Worm (Caenorhabditis elegans) whole organism, midembryonic: Measurements from ENCODE around the gene tam-1.

Source experiments
- T22C8.4 ChIP-seq: fragments of 200-800 bp; sonication (Bioruptor generic); IDR thresholded peaks from 2 replicates; pipeline ENCODE4 v1.3.6; 2022; ENCODE audit warnings: missing genetic modification characterization, missing compliant biosample characterization
- cog-1 ChIP-seq: sonication (generic microtip); optimal IDR thresholded peaks from 2 replicates; lab custom pipeline; 2016; ENCODE audit warnings: missing genetic modification characterization, missing compliant biosample characterization
- flt-1 ChIP-seq: fragments of 200-800 bp; sonication (Bioruptor generic); IDR thresholded peaks from 2 replicates; pipeline ENCODE4 v1.3.6; 2022; ENCODE audit warnings: missing genetic modification characterization, missing compliant biosample characterization
- klf-2 ChIP-seq: fragments of 200-800 bp; sonication (Bioruptor generic); conservative IDR thresholded peaks from 2 replicates; pipeline ENCODE4 v1.3.6; 2022; ENCODE audit warnings: missing genetic modification reagents, missing genetic modification characterization, missing compliant biosample characterization
- med-1 ChIP-seq: sonication (generic microtip); optimal IDR thresholded peaks from 2 replicates; lab custom pipeline; 2017; ENCODE audit warnings: missing genetic modification characterization, mild to moderate bottlenecking, missing compliant biosample characterization, antibody characterized with exemption, missing genetic modification reagents; ENCODE audit not compliant: insufficient read depth
- ref-1 ChIP-seq: fragments of 200-800 bp; sonication (Bioruptor generic); conservative IDR thresholded peaks from 2 replicates; pipeline ENCODE4 v1.3.6; 2022; ENCODE audit warnings: missing genetic modification reagents, missing genetic modification characterization, missing compliant biosample characterization
- tab-1 ChIP-seq: fragments of 200-800 bp; sonication (Bioruptor generic); IDR thresholded peaks from 2 replicates; pipeline ENCODE4 v1.3.6; 2022; ENCODE audit warnings: missing genetic modification characterization, missing compliant biosample characterization
- ztf-23 ChIP-seq: fragments of 200-800 bp; sonication (Bioruptor generic); IDR thresholded peaks from 2 replicates; pipeline ENCODE4 v1.3.6; 2022; ENCODE audit warnings: missing genetic modification reagents, missing genetic modification characterization, missing compliant biosample characterization
- ztf-29 ChIP-seq: fragments of 200-800 bp; sonication (Bioruptor generic); IDR thresholded peaks from 2 replicates; pipeline ENCODE4 v1.3.6; 2022; ENCODE audit warnings: missing genetic modification reagents, missing genetic modification characterization, missing compliant biosample characterization

Gene tam-1

DNA sequence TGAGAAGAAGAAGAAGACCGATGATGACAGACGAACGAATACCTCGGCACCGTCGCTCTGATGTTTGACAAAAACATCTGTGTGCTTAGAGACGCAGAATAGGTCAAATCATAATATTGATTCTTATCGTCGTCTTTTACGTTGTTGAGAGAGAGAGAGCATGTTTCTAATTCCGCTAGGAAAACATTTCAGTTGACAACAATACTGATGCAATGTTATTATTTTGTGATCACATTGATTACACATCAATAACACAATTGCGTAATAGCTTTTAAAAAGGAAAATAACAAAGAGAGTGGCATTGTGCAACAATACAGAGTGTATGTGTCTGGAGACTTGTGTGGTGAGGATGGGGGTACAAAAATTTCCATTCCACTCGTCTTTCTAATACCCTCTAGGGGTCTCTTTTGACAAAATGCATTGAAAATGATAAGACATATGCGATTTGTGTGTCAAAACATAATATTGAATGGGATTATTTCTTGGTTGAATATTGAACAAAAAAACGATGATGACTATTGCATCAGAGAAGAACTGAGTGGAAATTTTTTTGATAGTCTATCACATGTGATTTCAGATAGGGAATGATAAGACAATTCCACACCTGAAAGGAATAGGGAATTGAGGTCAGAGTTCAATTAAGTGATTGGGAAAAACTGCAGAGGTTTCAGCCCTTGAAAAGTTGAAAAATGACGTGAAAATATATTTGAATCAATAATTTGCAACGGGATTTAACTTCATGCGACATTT, 1.9 kb upstream of the tam-1 start:
- TF ChIP-seq flt-1 (no peak), tab-1 (GFP tag; lab: Robert Waterston, UW) (no peak), ref-1 (GFP tag; lab: Robert Waterston, UW) (no peak), cog-1 (tag; lab: Kevin White, UChicago) (no peak), T22C8.4 (no peak)

DNA sequence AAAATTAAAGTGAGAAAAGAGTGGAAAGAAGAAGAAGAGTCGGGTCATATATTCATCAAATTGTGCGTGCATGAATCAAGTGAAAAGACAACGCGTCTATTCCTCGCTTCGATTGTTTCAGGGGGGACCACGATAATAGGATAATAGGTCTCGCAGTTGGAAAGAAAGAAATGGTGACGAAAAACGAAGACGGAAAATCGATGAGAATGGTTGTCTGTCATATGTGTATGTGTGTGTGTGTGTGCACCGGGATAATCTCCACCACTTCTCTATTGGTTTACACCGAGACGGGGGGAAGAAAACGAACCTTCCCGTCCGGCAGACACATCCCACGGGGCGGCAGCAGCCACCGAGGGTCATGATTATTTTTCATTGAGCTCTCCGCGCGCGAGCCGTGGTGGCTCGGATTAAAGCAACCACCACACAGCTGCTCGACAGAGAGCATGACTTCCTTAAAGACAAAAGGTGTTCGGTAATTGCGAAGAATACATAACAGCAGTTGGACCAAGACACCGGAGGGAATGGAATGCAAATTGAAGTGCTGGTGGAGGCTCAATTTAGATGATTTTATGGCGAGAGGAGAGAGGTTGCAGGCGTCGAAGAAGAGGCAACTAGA, 1.2 kb upstream of the tam-1 start:
- TF ChIP-seq cog-1 (tag; lab: Kevin White, UChicago) (peak; percentile 27), T22C8.4 (no peak), tab-1 (GFP tag; lab: Robert Waterston, UW) (0 out of 2 replicates have a peak, but pooled peaks have one; percentile 64)

- TF ChIP-seq T22C8.4, result no peak
- no peak for TF ChIP-seq flt-1
- no peak for TF ChIP-seq ztf-23 (GFP tag; lab: Robert Waterston, UW)
- no peak for TF ChIP-seq tab-1 (GFP tag; lab: Robert Waterston, UW)
- TF ChIP-seq med-1, result no peak
- TF ChIP-seq klf-2, result no peak
- no peak for TF ChIP-seq ztf-29 (GFP tag; lab: Robert Waterston, UW)
- TF ChIP-seq cog-1 (tag; lab: Kevin White, UChicago), result no peak
- no peak for TF ChIP-seq ref-1 (GFP tag; lab: Robert Waterston, UW)
Measured at ce11 chrV:4963606-4964005, 704 bp upstream of the tam-1 start.

ce11 chrV:4960686-4961085, 2.2 kb downstream of the tam-1 start:
- TF ChIP-seq ref-1 (GFP tag; lab: Robert Waterston, UW) (no peak), klf-2 (0 out of 2 replicates have a peak, but pooled peaks have one; percentile 22)

DNA sequence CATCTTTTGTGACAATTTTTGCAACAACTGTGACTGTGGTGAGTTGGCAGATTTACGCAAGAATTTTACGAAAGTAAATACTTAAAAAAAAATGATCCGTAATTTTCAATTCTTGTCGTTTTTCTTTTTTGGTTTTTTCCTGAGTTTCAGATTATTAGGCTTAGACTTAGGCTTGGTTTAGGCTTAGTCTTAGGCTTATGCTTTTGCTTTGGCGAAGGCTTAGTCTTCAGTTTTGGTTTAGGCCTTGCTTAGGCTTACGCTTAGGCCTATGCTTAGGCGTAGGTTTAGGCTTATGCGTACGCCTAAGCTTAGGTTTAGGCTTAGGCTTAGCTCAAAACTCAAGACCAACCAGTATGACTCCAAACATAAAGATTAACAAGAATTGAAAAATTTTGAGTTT, 5.3 kb downstream of the tam-1 start:
- TF ChIP-seq T22C8.4, result no peak
- TF ChIP-seq klf-2, result no peak
- TF ChIP-seq cog-1 (tag; lab: Kevin White, UChicago), result no peak
- no peak for TF ChIP-seq ztf-29 (GFP tag; lab: Robert Waterston, UW)
- no peak for TF ChIP-seq ref-1 (GFP tag; lab: Robert Waterston, UW)
- TF ChIP-seq flt-1, result no peak
- no peak for TF ChIP-seq med-1
- no peak for TF ChIP-seq ztf-23 (GFP tag; lab: Robert Waterston, UW)
- TF ChIP-seq tab-1 (GFP tag; lab: Robert Waterston, UW), result no peak

DNA sequence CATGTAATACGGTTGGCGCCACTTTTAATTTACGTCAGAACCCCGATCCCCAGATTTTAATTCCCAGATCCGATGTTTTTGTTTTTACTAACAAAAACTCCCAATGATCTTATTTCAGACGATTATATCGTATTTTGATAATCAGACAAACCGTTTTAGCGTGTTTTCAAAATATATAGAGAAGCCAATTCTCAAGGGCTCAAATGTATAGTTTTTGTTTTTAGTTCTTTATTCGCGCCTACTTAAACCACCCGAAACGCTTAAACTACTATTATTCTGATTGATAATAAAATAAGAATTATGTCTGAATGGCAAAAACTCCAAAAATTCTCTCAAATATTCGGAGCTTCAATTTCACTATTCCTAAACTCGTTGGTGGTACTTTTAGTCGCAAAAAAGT, 6.4 kb downstream of the tam-1 start, which contains the start of gene str-208:
Gene str-208 (plus strand): TSS at position 301 of the 400 bp plus-strand sequence.
- TF ChIP-seq T22C8.4, result no peak
- no peak for TF ChIP-seq ztf-23 (GFP tag; lab: Robert Waterston, UW)
- TF ChIP-seq ref-1 (GFP tag; lab: Robert Waterston, UW), result no peak
- no peak for TF ChIP-seq klf-2
- TF ChIP-seq ztf-29 (GFP tag; lab: Robert Waterston, UW), result no peak
- no peak for TF ChIP-seq tab-1 (GFP tag; lab: Robert Waterston, UW)
- no peak for TF ChIP-seq med-1
- no peak for TF ChIP-seq cog-1 (tag; lab: Kevin White, UChicago)
- no peak for TF ChIP-seq flt-1

DNA sequence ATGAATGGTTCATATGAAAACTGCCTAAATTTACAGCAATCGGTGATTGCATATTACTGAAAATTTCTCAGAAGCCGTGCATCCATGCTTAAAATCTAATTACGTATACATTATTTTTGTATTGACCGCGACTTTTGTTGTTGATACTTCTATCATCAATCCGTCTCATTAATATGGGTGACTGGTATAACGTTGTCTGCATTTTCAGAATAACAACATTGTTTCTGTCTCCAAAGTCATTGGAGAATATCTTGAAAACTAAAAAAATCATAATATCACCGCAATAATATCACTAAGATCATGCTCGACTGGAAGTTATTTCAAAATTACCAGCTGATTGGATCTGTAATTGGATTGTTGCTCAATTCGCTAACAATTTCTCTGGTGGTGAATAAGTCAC, 11.5 kb downstream of the tam-1 start, which contains the start of gene str-207:
Gene str-207 (plus strand): TSS at position 301 of the 400 bp plus-strand sequence.
- TF ChIP-seq flt-1 (no peak), ref-1 (GFP tag; lab: Robert Waterston, UW) (no peak), ztf-23 (GFP tag; lab: Robert Waterston, UW) (no peak), T22C8.4 (no peak), med-1 (no peak), ztf-29 (GFP tag; lab: Robert Waterston, UW) (no peak), cog-1 (tag; lab: Kevin White, UChicago) (no peak), tab-1 (GFP tag; lab: Robert Waterston, UW) (no peak), klf-2 (no peak)

- TF ChIP-seq klf-2, result no peak
Measured at ce11 chrV:4948635-4949034, 14.3 kb downstream of the tam-1 start, which contains the start of gene str-209. TSS of gene str-209 (plus strand) at chrV:4948935.

ce11 chrV:4944219-4944618, 18.7 kb downstream of the tam-1 start, which contains the start of gene str-211:
TSS of gene str-211 (minus strand) at chrV:4944319.
- TF ChIP-seq ztf-29 (GFP tag; lab: Robert Waterston, UW) (no peak), med-1 (no peak), tab-1 (GFP tag; lab: Robert Waterston, UW) (no peak), cog-1 (tag; lab: Kevin White, UChicago) (no peak), ref-1 (GFP tag; lab: Robert Waterston, UW) (no peak), flt-1 (no peak), klf-2 (no peak), ztf-23 (GFP tag; lab: Robert Waterston, UW) (no peak)

DNA sequence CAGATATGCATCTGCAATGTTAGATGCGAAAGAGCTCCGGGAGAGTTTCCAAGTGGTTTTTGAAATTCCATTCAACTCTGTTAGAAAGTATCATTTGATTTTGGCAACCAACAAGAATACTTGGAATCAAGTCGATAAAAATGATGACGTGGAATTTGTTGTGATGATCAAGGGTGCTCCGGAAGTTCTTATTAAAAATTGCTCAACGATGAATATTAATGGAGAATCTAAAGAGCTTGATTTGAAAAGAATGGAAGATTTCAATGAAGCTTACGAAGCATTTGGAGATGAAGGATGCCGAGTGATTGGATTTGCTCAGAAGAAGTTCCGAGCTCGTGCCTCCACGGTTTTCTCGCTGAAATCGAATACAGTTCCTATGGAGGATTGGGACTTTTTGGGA, 25.6 kb downstream of the tam-1 start:
- TF ChIP-seq T22C8.4 (no peak), ztf-23 (GFP tag; lab: Robert Waterston, UW) (no peak), tab-1 (GFP tag; lab: Robert Waterston, UW) (no peak), flt-1 (no peak), cog-1 (tag; lab: Kevin White, UChicago) (no peak), med-1 (no peak), ztf-29 (GFP tag; lab: Robert Waterston, UW) (no peak), klf-2 (no peak), ref-1 (GFP tag; lab: Robert Waterston, UW) (no peak)
